Fruit fly (Drosophila melanogaster) whole organism, embryonic: ENCODE results near the gene Bmcp.

Experiments used
- CG12769 ChIP-seq: fragments of 200-800 bp; sonication (Bioruptor generic); optimal IDR thresholded peaks from 2 replicates; lab custom pipeline; 2019; ENCODE audit warnings: missing biosample characterization, mild to moderate bottlenecking, missing genetic modification characterization, moderate library complexity
- CG1647 ChIP-seq: fragments of 200-800 bp; sonication (Bioruptor generic); optimal IDR thresholded peaks from 3 replicates; lab custom pipeline; 2016; ENCODE audit warnings: missing biosample characterization, missing genetic modification characterization
- CG8478 ChIP-seq: fragments of >200 bp; optimal IDR thresholded peaks from 2 replicates; lab custom pipeline; 2018
- fd64A ChIP-seq: fragments of 200-800 bp; sonication (Bioruptor generic); optimal IDR thresholded peaks from 3 replicates; lab custom pipeline; 2018; ENCODE audit warnings: missing biosample characterization, mild to moderate bottlenecking, missing genetic modification characterization
- pan ChIP-seq, 4 experiments: fragments of >200 bp in 3 of 4; fragments of 200-800 bp in 1 of 4; sonication (Bioruptor generic) in 1 of 4; optimal IDR thresholded peaks in 3 of 4; IDR thresholded peaks in 1 of 4; 2 replicates each; pipeline versions ENCODE4 v1.3.6 to Lab custom; 2017 to 2022; ENCODE audit warnings: missing biosample characterization in 2 of 4, missing genetic modification characterization in 2 of 4, mixed read lengths in 1 of 4
- tna ChIP-seq: fragments of 200-800 bp; sonication (Bioruptor generic); IDR thresholded peaks from 2 replicates; pipeline ENCODE4 v1.3.6; 2022; ENCODE audit warnings: missing biosample characterization, missing genetic modification characterization; ENCODE audit not compliant: partially characterized antibody
- tx ChIP-seq: fragments of 200-800 bp; sonication (Bioruptor generic); optimal IDR thresholded peaks from 2 replicates; lab custom pipeline; 2016; ENCODE audit warnings: missing biosample characterization, missing genetic modification characterization
- vfl ChIP-seq: fragments of 200-800 bp; sonication (Bioruptor generic); optimal IDR thresholded peaks from 2 replicates; lab custom pipeline; 2016; ENCODE audit warnings: missing biosample characterization, missing genetic modification characterization

DNA sequence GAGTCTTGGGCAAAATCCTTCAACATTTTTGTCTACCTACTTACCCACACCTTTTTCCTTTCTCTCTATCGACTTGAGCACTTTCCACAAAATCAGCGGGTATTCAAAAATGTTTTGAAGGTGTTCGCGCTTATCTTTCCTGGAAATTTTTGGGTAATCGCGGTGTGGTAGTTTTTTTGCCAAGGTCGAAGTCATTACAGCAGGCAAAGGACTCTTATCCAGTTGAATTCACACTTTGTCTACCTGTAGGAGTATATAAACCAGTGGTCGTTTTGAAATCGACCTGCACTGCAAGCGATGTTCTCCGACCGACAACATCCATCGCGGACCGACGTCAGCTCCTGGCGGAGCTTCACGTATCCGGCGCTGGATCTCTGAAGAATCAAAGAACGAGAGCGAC is 27.9 kb upstream of the Bmcp start:
- TF ChIP-seq CG1647 (no peak), tx (no peak), pan (optimal IDR thresholded peaks at IDR 0.05; lab: Kevin White, UChicago) (no peak), pan (GFP tag; optimal IDR thresholded peaks at IDR 0.05 in 1 of 2, IDR thresholded peaks at IDR 0.05 in 1 of 2) (no peak), tna (GFP tag; lab: Robert Waterston, UW) (no peak), CG8478 (lab: Kevin White, UChicago) (no peak), CG12769 (tag; lab: Kevin White, UChicago) (no peak), fd64A (no peak), vfl (GFP tag; lab: Kevin White, UChicago) (no peak)
